Fruit fly (Drosophila melanogaster): ENCODE results near the gene tws.

DNA sequence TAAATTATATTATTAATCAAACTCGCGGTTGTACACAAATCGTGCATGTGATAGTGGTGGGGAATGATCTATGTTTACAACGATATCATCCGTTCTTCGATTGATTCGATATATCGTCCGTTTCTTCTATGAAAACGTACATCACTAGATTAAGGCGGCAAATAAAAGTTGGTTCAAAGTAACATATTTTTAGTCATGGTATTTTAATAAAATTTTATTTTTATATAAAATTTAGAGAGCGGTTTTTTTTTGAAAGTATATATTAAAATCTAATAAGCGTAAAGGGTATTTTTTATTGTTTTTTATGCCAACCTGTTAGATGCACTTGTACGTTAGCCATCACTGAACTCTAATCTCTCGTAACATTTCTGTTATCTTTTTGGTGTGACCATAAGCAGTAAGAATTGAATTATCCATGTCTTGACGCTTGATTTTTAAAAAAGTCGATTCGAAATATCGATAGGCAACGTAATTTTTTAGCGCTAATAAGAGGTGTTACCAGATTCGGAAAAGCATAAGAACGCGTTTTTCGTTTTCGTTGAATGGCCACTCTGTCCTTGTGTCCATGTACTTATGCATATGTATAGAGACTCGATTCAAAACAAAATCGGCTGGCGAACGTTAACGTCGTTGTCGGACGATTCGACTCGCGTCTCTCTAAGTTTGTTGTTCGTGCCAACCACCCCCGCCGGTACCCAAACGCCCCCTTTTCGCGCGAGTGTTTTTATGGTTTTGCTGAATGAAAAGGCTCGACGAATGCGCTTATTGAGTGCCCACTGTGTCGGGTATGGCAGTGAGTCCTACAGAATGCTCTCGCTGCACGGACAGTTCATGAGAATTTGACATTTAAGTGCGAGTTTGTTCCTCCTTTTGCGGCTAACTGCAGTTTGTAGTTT is 4.8 kb upstream of the tws start, which contains the start of the genes TAF1B and Invadolysin:
- TF ChIP-seq acj6 (GFP tag; optimal IDR thresholded peaks at IDR 0.05) (peak; percentile 65), esn (GFP tag; optimal IDR thresholded peaks at IDR 0.05) (peak; percentile 54)

Measured in whole organism, prepupa.